Fruit fly (Drosophila melanogaster) whole organism, prepupa: ENCODE measurements around the gene Top3beta.

Experiments used
- Blimp-1 ChIP-seq: fragments of 200-800 bp; sonication (Bioruptor generic); optimal IDR thresholded peaks from 3 replicates; lab custom pipeline; 2017; ENCODE audit warnings: missing biosample characterization, missing genetic modification characterization, mild to moderate bottlenecking, moderate library complexity, missing genetic modification reagents
- CG10631 ChIP-seq: fragments of 200-800 bp; sonication (Bioruptor generic); optimal IDR thresholded peaks from 2 replicates; lab custom pipeline; 2016; ENCODE audit warnings: missing biosample characterization, missing genetic modification characterization
- CG11294 ChIP-seq: fragments of 200-800 bp; sonication (Bioruptor generic); IDR thresholded peaks from 2 replicates; pipeline ENCODE4 v1.3.6; 2022; ENCODE audit warnings: missing biosample characterization, missing genetic modification characterization
- CG11762 ChIP-seq: fragments of 200-800 bp; sonication (Bioruptor generic); optimal IDR thresholded peaks from 3 replicates; lab custom pipeline; 2016; ENCODE audit warnings: missing biosample characterization, missing genetic modification characterization; ENCODE audit not compliant: insufficient read depth
- CG11902 ChIP-seq: fragments of 200-800 bp; sonication (Bioruptor generic); optimal IDR thresholded peaks from 3 replicates; lab custom pipeline; 2016; ENCODE audit warnings: missing biosample characterization, missing genetic modification characterization
- CG16779 ChIP-seq: fragments of 200-800 bp; sonication (Bioruptor generic); optimal IDR thresholded peaks from 3 replicates; lab custom pipeline; 2017; ENCODE audit warnings: missing biosample characterization, mild to moderate bottlenecking, missing genetic modification characterization
- CG3032 ChIP-seq: fragments of 200-800 bp; optimal IDR thresholded peaks from 2 replicates; lab custom pipeline; 2019; ENCODE audit warnings: missing biosample characterization, mild to moderate bottlenecking, missing genetic modification characterization, moderate library complexity
- CG32006 ChIP-seq: fragments of 200-800 bp; sonication (Bioruptor generic); optimal IDR thresholded peaks from 3 replicates; lab custom pipeline; 2017; ENCODE audit warnings: missing biosample characterization, mild to moderate bottlenecking, missing genetic modification characterization
- CG3919 ChIP-seq: fragments of 200-800 bp; sonication (Bioruptor generic); optimal IDR thresholded peaks from 3 replicates; lab custom pipeline; 2016; ENCODE audit warnings: missing biosample characterization, missing genetic modification characterization
- CG6276 ChIP-seq: fragments of 200-800 bp; sonication (Bioruptor generic); optimal IDR thresholded peaks from 2 replicates; lab custom pipeline; 2017; ENCODE audit warnings: missing biosample characterization, mild to moderate bottlenecking, missing genetic modification characterization
- CG6792 ChIP-seq: fragments of 200-800 bp; sonication (Bioruptor generic); optimal IDR thresholded peaks from 3 replicates; lab custom pipeline; 2016; ENCODE audit warnings: missing biosample characterization, missing genetic modification characterization
- CG6808 ChIP-seq: fragments of 200-800 bp; sonication (Bioruptor generic); optimal IDR thresholded peaks from 3 replicates; lab custom pipeline; 2017; ENCODE audit warnings: missing biosample characterization, missing genetic modification characterization, mild to moderate bottlenecking, moderate library complexity, missing genetic modification reagents
- CG6854 ChIP-seq: fragments of 200-800 bp; sonication (Bioruptor generic); optimal IDR thresholded peaks from 2 replicates; lab custom pipeline; 2017; ENCODE audit warnings: missing biosample characterization, mild to moderate bottlenecking, missing genetic modification characterization
- CG8319 ChIP-seq: fragments of 200-800 bp; sonication (Bioruptor generic); optimal IDR thresholded peaks from 3 replicates; lab custom pipeline; 2016; ENCODE audit warnings: missing biosample characterization, missing genetic modification characterization
- CG8632 ChIP-seq: fragments of 200-800 bp; sonication (Bioruptor generic); optimal IDR thresholded peaks from 3 replicates; lab custom pipeline; 2016; ENCODE audit warnings: missing biosample characterization, missing genetic modification characterization
- CG9139 ChIP-seq: fragments of 200-800 bp; sonication (Bioruptor generic); optimal IDR thresholded peaks from 3 replicates; lab custom pipeline; 2017; ENCODE audit warnings: missing biosample characterization, mild to moderate bottlenecking, missing genetic modification characterization
- Eip75B ChIP-seq: fragments of 200-800 bp; sonication (Bioruptor generic); optimal IDR thresholded peaks from 3 replicates; lab custom pipeline; 2016; ENCODE audit warnings: missing biosample characterization, missing genetic modification characterization
- Eip78C ChIP-seq: fragments of 200-800 bp; sonication (Bioruptor generic); peaks from one replicate; lab custom pipeline; 2016; ENCODE audit warnings: missing biosample characterization, missing genetic modification characterization
- Eip93F ChIP-seq: fragments of 200-800 bp; sonication (Bioruptor generic); optimal IDR thresholded peaks from 2 replicates; lab custom pipeline; 2016; ENCODE audit warnings: missing biosample characterization, mild to moderate bottlenecking, missing genetic modification characterization
- Ets21C ChIP-seq: fragments of 200-800 bp; sonication (Bioruptor generic); optimal IDR thresholded peaks from 3 replicates; lab custom pipeline; 2016; ENCODE audit warnings: missing biosample characterization, missing genetic modification characterization
- Ets96B ChIP-seq: fragments of 200-800 bp; optimal IDR thresholded peaks from 2 replicates; lab custom pipeline; 2019; ENCODE audit warnings: missing biosample characterization, mild to moderate bottlenecking, missing genetic modification characterization, moderate library complexity
- Hr38 ChIP-seq: sonication (Bioruptor generic); optimal IDR thresholded peaks from 2 replicates; lab custom pipeline; 2016; ENCODE audit warnings: missing biosample characterization, missing genetic modification characterization
- Hr39 ChIP-seq: fragments of 200-800 bp; sonication (Bioruptor generic); optimal IDR thresholded peaks from 2 replicates; lab custom pipeline; 2016; ENCODE audit warnings: missing biosample characterization, missing genetic modification characterization
- Lpt ChIP-seq: fragments of 200-800 bp; sonication (Bioruptor generic); optimal IDR thresholded peaks from 3 replicates; lab custom pipeline; 2016; ENCODE audit warnings: missing biosample characterization, missing genetic modification characterization
- OdsH ChIP-seq: fragments of 200-800 bp; sonication (Bioruptor generic); optimal IDR thresholded peaks from 3 replicates; lab custom pipeline; 2016; ENCODE audit warnings: missing biosample characterization, missing genetic modification characterization
- Smox ChIP-seq: fragments of 200-800 bp; sonication (Bioruptor generic); optimal IDR thresholded peaks from 3 replicates; lab custom pipeline; 2016; ENCODE audit warnings: missing biosample characterization, missing genetic modification characterization
- Sox102F ChIP-seq: fragments of 200-800 bp; sonication (Bioruptor generic); optimal IDR thresholded peaks from 2 replicates; lab custom pipeline; 2016; ENCODE audit warnings: missing biosample characterization, mild to moderate bottlenecking, missing genetic modification characterization
- Sox14 ChIP-seq: fragments of 200-800 bp; sonication (Bioruptor generic); optimal IDR thresholded peaks from 3 replicates; lab custom pipeline; 2016; ENCODE audit warnings: missing biosample characterization, missing genetic modification characterization
- Sox15 ChIP-seq: fragments of 200-800 bp; sonication (Bioruptor generic); optimal IDR thresholded peaks from 3 replicates; lab custom pipeline; 2016; ENCODE audit warnings: missing biosample characterization, missing genetic modification characterization
- achi ChIP-seq: fragments of 200-800 bp; sonication (Bioruptor generic); optimal IDR thresholded peaks from 3 replicates; lab custom pipeline; 2016; ENCODE audit warnings: missing biosample characterization, missing genetic modification characterization
- acj6 ChIP-seq: fragments of 200-800 bp; sonication (Bioruptor generic); optimal IDR thresholded peaks from 3 replicates; lab custom pipeline; 2016; ENCODE audit warnings: missing biosample characterization, missing genetic modification characterization
- cyc ChIP-seq: fragments of 200-800 bp; sonication (Bioruptor generic); optimal IDR thresholded peaks from 3 replicates; lab custom pipeline; 2016; ENCODE audit warnings: missing biosample characterization, missing genetic modification characterization
- eg ChIP-seq: fragments of 200-800 bp; sonication (Bioruptor generic); IDR thresholded peaks from 3 replicates; pipeline ENCODE4 v1.3.6; 2022; ENCODE audit warnings: missing biosample characterization, missing genetic modification characterization
- esn ChIP-seq: fragments of 200-800 bp; sonication (Bioruptor generic); optimal IDR thresholded peaks from 2 replicates; lab custom pipeline; 2016; ENCODE audit warnings: missing biosample characterization, mild to moderate bottlenecking, missing genetic modification characterization, moderate library complexity
- fd59A ChIP-seq: fragments of 200-800 bp; sonication (Bioruptor generic); optimal IDR thresholded peaks from 2 replicates; lab custom pipeline; 2017; ENCODE audit warnings: missing biosample characterization, mild to moderate bottlenecking, missing genetic modification characterization, missing genetic modification reagents
- fkh ChIP-seq: fragments of 200-800 bp; sonication (Bioruptor generic); optimal IDR thresholded peaks from 3 replicates; lab custom pipeline; 2017; ENCODE audit warnings: missing biosample characterization, mild to moderate bottlenecking, missing genetic modification characterization, moderate library complexity
- lz ChIP-seq: fragments of 200-800 bp; sonication (Bioruptor generic); optimal IDR thresholded peaks from 3 replicates; lab custom pipeline; 2016; ENCODE audit warnings: missing biosample characterization, missing genetic modification characterization
- net ChIP-seq: fragments of 200-800 bp; sonication (Bioruptor generic); optimal IDR thresholded peaks from 3 replicates; lab custom pipeline; 2016; ENCODE audit warnings: missing biosample characterization, missing genetic modification characterization
- pdm3 ChIP-seq: fragments of 200-800 bp; sonication (Bioruptor generic); optimal IDR thresholded peaks from 3 replicates; lab custom pipeline; 2016; ENCODE audit warnings: missing biosample characterization, missing genetic modification characterization
- spab ChIP-seq: fragments of 200-800 bp; sonication (Bioruptor generic); optimal IDR thresholded peaks from 2 replicates; lab custom pipeline; 2017; ENCODE audit warnings: missing biosample characterization, mild to moderate bottlenecking, missing genetic modification characterization, missing genetic modification reagents
- svp ChIP-seq: fragments of 200-800 bp; sonication (Bioruptor generic); peaks from one replicate; lab custom pipeline; 2016; ENCODE audit warnings: missing biosample characterization, missing genetic modification characterization
- topi ChIP-seq: fragments of 200-800 bp; sonication (Bioruptor generic); optimal IDR thresholded peaks from 3 replicates; lab custom pipeline; 2016; ENCODE audit warnings: missing biosample characterization, missing genetic modification characterization

The Top3beta gene

DNA sequence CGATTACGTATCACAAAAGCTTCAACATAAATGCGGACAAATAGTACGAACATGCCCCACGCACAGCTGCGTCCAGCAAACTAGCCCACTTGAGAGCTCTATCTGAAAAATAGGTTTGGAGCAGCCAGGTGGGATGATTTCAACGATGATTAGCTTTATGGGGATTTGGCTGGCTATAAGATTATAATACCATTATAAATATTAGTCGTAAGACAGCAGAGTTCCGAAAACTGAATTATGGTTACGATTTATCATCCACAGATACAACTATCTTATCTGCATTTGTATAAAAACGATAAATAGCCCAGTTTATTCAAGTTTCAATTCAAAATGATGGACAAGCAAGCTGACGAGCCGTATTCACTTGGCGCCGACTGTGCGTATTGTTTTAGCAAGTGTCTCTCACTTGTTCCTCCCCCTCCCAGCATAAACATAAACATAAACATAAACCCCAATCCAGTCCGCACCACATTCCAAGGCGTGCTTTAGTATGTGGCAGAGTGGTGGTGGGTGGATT is 24.1 kb downstream of the Top3beta start (continued):
- peak; percentile 17 for TF ChIP-seq lz
- peak; percentile 43 for TF ChIP-seq net (GFP tag; lab: Kevin White, UChicago)
- peak; percentile 24 for TF ChIP-seq Lpt (GFP tag; lab: Kevin White, UChicago)
- peak; percentile 21 for TF ChIP-seq acj6 (GFP tag; lab: Kevin White, UChicago)
- TF ChIP-seq CG32006 (GFP tag; lab: Kevin White, UChicago), result peak; percentile 77
- TF ChIP-seq Sox15 (GFP tag; lab: Kevin White, UChicago), result peak; percentile 14
- TF ChIP-seq CG16779, result no peak
- peak; percentile 68 for TF ChIP-seq svp (GFP tag; lab: Kevin White, UChicago)
- TF ChIP-seq Eip78C, result peak; percentile 88
- TF ChIP-seq CG11294, result no peak
- TF ChIP-seq Eip93F, result no peak
- TF ChIP-seq Ets96B (tag; lab: Kevin White, UChicago), result peak; percentile 36
- no peak for TF ChIP-seq CG9139 (GFP tag; lab: Kevin White, UChicago)
- no peak for TF ChIP-seq Ets21C (GFP tag; lab: Kevin White, UChicago)
- TF ChIP-seq Hr39 (GFP tag; lab: Kevin White, UChicago), result no peak
- peak; percentile 14 for TF ChIP-seq CG8319 (GFP tag; lab: Kevin White, UChicago)
- TF ChIP-seq Hr38, result no peak
- peak; percentile 22 for TF ChIP-seq OdsH (GFP tag; lab: Kevin White, UChicago)
- TF ChIP-seq CG6808 (GFP tag; lab: Kevin White, UChicago), result peak; percentile 22
- TF ChIP-seq fd59A (GFP tag; lab: Kevin White, UChicago), result peak; percentile 18
- TF ChIP-seq, all 60 proteins: peak for 35

DNA sequence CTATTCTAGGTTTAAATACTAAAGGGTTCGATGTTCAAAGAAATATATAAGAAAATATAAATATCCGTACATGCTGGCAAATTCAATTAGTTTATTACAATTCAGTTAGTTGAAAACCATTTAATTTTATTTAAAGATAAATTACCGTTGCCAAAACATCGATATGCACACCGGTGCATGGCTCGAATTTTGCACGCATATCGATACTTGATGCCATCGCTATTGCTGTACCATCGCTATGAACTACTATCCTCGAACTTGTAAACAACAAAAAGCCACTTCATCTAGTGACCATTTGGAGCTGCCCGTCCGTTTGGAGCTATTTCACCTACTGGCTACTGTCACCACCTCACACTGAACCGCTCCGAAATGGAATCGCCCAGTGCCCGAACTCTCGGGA is 26.9 kb downstream of the Top3beta start, which contains the start of gene Josd:
TSS of gene Josd (plus strand) at position 270 of the 400 bp plus-strand sequence.
- TF ChIP-seq Ets21C (GFP tag; lab: Kevin White, UChicago) (no peak), esn (GFP tag; lab: Kevin White, UChicago) (peak; percentile 30), CG9139 (GFP tag; lab: Kevin White, UChicago) (no peak), CG32006 (GFP tag; lab: Kevin White, UChicago) (no peak), fkh (GFP tag; lab: Kevin White, UChicago) (peak; percentile 37), eg (GFP tag; lab: Robert Waterston, UW) (0 out of 3 replicates have a peak, but pooled peaks have one; percentile 18), achi (no peak), Sox102F (GFP tag; lab: Kevin White, UChicago) (no peak), pdm3 (GFP tag; lab: Kevin White, UChicago) (no peak), topi (GFP tag; lab: Kevin White, UChicago) (peak; percentile 17), CG6792 (no peak), Eip78C (peak; percentile 47)

DNA sequence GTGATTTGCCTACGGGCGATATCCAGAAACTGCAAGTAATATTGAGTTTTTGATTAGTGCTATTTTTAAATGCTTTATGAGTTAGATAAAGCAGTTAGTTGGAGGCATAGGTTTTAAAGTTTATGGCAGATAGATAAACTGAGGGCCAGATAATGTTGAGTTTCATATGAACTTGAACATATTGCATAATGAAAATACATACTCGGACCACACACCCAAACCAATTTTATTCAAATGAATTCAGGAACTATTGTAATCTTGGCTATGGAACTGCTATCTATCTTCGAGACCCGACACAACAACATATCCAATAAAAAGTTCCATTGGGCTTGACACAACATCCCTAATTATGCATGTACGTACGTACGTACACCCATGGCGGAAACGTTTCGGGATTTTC is 28.1 kb downstream of the Top3beta start:
- TF ChIP-seq CG3919 (GFP tag; lab: Kevin White, UChicago) (no peak), CG8319 (GFP tag; lab: Kevin White, UChicago) (no peak), CG6854 (GFP tag; lab: Kevin White, UChicago) (no peak)

DNA sequence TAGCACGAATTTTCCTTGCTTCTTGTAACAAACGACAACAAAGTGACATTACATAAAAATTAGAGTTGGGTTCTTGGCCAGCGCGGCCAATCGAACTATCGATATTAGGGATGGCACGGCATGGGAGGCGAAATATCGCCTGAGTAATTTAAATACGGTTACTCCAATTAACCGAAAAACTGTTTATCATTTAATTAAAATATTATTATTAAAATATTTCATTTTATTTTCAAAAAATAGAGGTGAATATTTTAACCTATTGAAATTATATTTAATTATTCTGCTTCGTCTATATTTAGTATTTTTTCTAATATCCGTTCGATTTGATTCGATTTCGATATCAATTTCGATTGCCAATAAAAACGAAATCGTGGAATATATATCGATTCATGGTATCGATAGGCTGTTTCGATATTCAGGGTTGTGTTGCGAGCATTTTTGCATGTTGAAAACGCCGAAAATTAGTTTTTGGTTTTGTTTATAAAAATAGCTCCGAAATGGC is 32.3 kb downstream of the Top3beta start, which contains the start of the genes Rbcn-3A and Spx:
TSS of gene Rbcn-3A (minus strand) at position 74 of the 502 bp plus-strand sequence.
TSS of gene Spx (plus strand) at position 409 of the 502 bp plus-strand sequence.
- no peak for TF ChIP-seq Hr39 (GFP tag; lab: Kevin White, UChicago)
- no peak for TF ChIP-seq CG9139 (GFP tag; lab: Kevin White, UChicago)
- TF ChIP-seq esn (GFP tag; lab: Kevin White, UChicago), result peak; percentile 42
- TF ChIP-seq acj6 (GFP tag; lab: Kevin White, UChicago), result peak; percentile 35
- TF ChIP-seq Eip93F, result no peak
- TF ChIP-seq Ets21C (GFP tag; lab: Kevin White, UChicago), result no peak
- no peak for TF ChIP-seq Blimp-1 (GFP tag; lab: Kevin White, UChicago)
- TF ChIP-seq eg (GFP tag; lab: Robert Waterston, UW), result 0 out of 3 replicates have a peak, but pooled peaks have one; percentile 13
- peak; percentile 41 for TF ChIP-seq CG3032 (tag; lab: Kevin White, UChicago)
- TF ChIP-seq Hr38, result no peak
- TF ChIP-seq OdsH (GFP tag; lab: Kevin White, UChicago), result no peak
- no peak for TF ChIP-seq CG11294
- no peak for TF ChIP-seq Sox15 (GFP tag; lab: Kevin White, UChicago)
- no peak for TF ChIP-seq CG10631
- no peak for TF ChIP-seq Sox14 (GFP tag; lab: Kevin White, UChicago)
- no peak for TF ChIP-seq CG11762
- TF ChIP-seq pdm3 (GFP tag; lab: Kevin White, UChicago), result no peak
- TF ChIP-seq spab (GFP tag; lab: Kevin White, UChicago), result no peak
- no peak for TF ChIP-seq Smox
- no peak for TF ChIP-seq fkh (GFP tag; lab: Kevin White, UChicago)
- TF ChIP-seq Ets96B (tag; lab: Kevin White, UChicago), result no peak
- no peak for TF ChIP-seq CG8319 (GFP tag; lab: Kevin White, UChicago)
- no peak for TF ChIP-seq CG11902 (GFP tag; lab: Kevin White, UChicago)
- TF ChIP-seq CG6854 (GFP tag; lab: Kevin White, UChicago), result no peak
- TF ChIP-seq CG6276 (GFP tag; lab: Kevin White, UChicago), result no peak
- TF ChIP-seq cyc (GFP tag; lab: Kevin White, UChicago), result no peak
- no peak for TF ChIP-seq Eip75B (GFP tag; lab: Kevin White, UChicago)
- TF ChIP-seq CG8632 (GFP tag; lab: Kevin White, UChicago), result peak; percentile 20
- peak; percentile 61 for TF ChIP-seq Eip78C
